Fruit fly (Drosophila melanogaster) whole organism, embryonic: ENCODE measurements around the gene Ten-m.
A peak's percentile ranks its signal among the peaks of the same experiment; 100 is the strongest.

Experiments
- B-H1 ChIP-seq: fragments of 200-800 bp; sonication (Bioruptor generic); IDR thresholded peaks from 3 replicates; pipeline ENCODE4 v1.3.6; 2022; ENCODE audit warnings: missing biosample characterization, missing genetic modification characterization
- Blimp-1 ChIP-seq: fragments of 200-800 bp; sonication (Bioruptor generic); optimal IDR thresholded peaks from 3 replicates; lab custom pipeline; 2018; ENCODE audit warnings: missing biosample characterization, missing genetic modification characterization, mild to moderate bottlenecking, moderate library complexity, missing genetic modification reagents
- CG13287 ChIP-seq: fragments of 200-800 bp; sonication (Bioruptor generic); IDR thresholded peaks from 2 replicates; pipeline ENCODE4 v1.3.6; 2022; ENCODE audit warnings: missing biosample characterization, missing genetic modification characterization; ENCODE audit not compliant: partially characterized antibody
- CG15073 ChIP-seq: fragments of 200-800 bp; sonication (Bioruptor generic); optimal IDR thresholded peaks from 2 replicates; lab custom pipeline; 2016; ENCODE audit warnings: missing biosample characterization, missing genetic modification characterization
- CG2875 ChIP-seq: fragments of 200-800 bp; sonication (Bioruptor generic); optimal IDR thresholded peaks from 2 replicates; lab custom pipeline; 2017; ENCODE audit warnings: missing biosample characterization, mild to moderate bottlenecking, missing genetic modification characterization, missing genetic modification reagents
- CG33557 ChIP-seq: fragments of 200-800 bp; sonication (Bioruptor generic); optimal IDR thresholded peaks from 2 replicates; lab custom pipeline; 2019; ENCODE audit warnings: missing biosample characterization, mild to moderate bottlenecking, missing genetic modification characterization, moderate library complexity
- CG6654 ChIP-seq: fragments of 200-800 bp; sonication (Bioruptor generic); optimal IDR thresholded peaks from 2 replicates; lab custom pipeline; 2017; ENCODE audit warnings: missing biosample characterization, mild to moderate bottlenecking, missing genetic modification characterization
- CG6689 ChIP-seq: fragments of 200-800 bp; sonication (Bioruptor generic); IDR thresholded peaks from 2 replicates; pipeline ENCODE4 v1.3.6; 2022; ENCODE audit warnings: missing biosample characterization, missing genetic modification characterization
- CG8281 ChIP-seq: fragments of 200-800 bp; sonication (Bioruptor generic); optimal IDR thresholded peaks from 2 replicates; lab custom pipeline; 2018; ENCODE audit warnings: missing biosample characterization, mild to moderate bottlenecking, missing genetic modification characterization, moderate library complexity
- Drgx ChIP-seq: fragments of 200-800 bp; sonication (Bioruptor generic); IDR thresholded peaks from 2 replicates; pipeline ENCODE4 v1.3.6; 2022; ENCODE audit warnings: missing biosample characterization, missing genetic modification characterization
- Ets65A ChIP-seq: fragments of 200-800 bp; sonication (Bioruptor generic); peaks from one replicate; lab custom pipeline; 2016; ENCODE audit warnings: missing biosample characterization, missing genetic modification characterization
- Fer1 ChIP-seq: fragments of 200-800 bp; sonication (Bioruptor generic); optimal IDR thresholded peaks from 2 replicates; lab custom pipeline; 2017; ENCODE audit warnings: missing biosample characterization, mild to moderate bottlenecking, missing genetic modification characterization
- Hr78 ChIP-seq, 2 experiments: fragments of 200-800 bp in 1 of 2; fragments of >200 bp in 1 of 2; sonication (Bioruptor generic) in 1 of 2; optimal IDR thresholded peaks; 2 replicates each; lab custom pipeline; 2017 to 2019; ENCODE audit warnings: missing biosample characterization in 2 of 2, missing genetic modification characterization in 2 of 2, mild to moderate bottlenecking in 1 of 2, moderate library complexity in 1 of 2
- NC2α ChIP-seq: fragments of 200-800 bp; sonication (Bioruptor generic); optimal IDR thresholded peaks from 2 replicates; lab custom pipeline; 2016; ENCODE audit warnings: missing biosample characterization, missing genetic modification characterization
- Pdp1 ChIP-seq, 2 experiments: fragments of 200-800 bp; sonication (Bioruptor generic); optimal IDR thresholded peaks; 3 replicates each; lab custom pipeline; 2016; ENCODE audit warnings: missing biosample characterization in 2 of 2, missing genetic modification characterization in 2 of 2, mild to moderate bottlenecking in 1 of 2, moderate library complexity in 1 of 2
- al ChIP-seq: fragments of 200-800 bp; sonication (Bioruptor generic); IDR thresholded peaks from 2 replicates; pipeline ENCODE4 v1.3.6; 2022; ENCODE audit warnings: missing biosample characterization, missing genetic modification characterization
- bcd ChIP-seq: fragments of 200-800 bp; sonication (Bioruptor generic); optimal IDR thresholded peaks from 2 replicates; lab custom pipeline; 2017; ENCODE audit warnings: missing biosample characterization, mild to moderate bottlenecking, missing genetic modification characterization
- bsh ChIP-seq, 2 experiments: fragments of 200-800 bp; sonication (Bioruptor generic); optimal IDR thresholded peaks; 2 replicates each; lab custom pipeline; 2017 to 2018; ENCODE audit warnings: mild to moderate bottlenecking in 2 of 2, missing biosample characterization in 2 of 2, missing genetic modification characterization in 2 of 2, moderate library complexity in 1 of 2
- crol ChIP-seq: fragments of 200-800 bp; sonication (Bioruptor generic); IDR thresholded peaks from 2 replicates; pipeline ENCODE4 v1.3.6; 2022; ENCODE audit warnings: missing biosample characterization, missing genetic modification characterization
- cwo ChIP-seq: fragments of 200-800 bp; sonication (Bioruptor generic); optimal IDR thresholded peaks from 3 replicates; lab custom pipeline; 2017; ENCODE audit warnings: missing biosample characterization, missing genetic modification characterization, mild to moderate bottlenecking, moderate library complexity, missing genetic modification reagents
- emc ChIP-seq: fragments of 200-800 bp; sonication (Bioruptor generic); optimal IDR thresholded peaks from 2 replicates; lab custom pipeline; 2016; ENCODE audit warnings: missing biosample characterization, missing genetic modification characterization
- gem ChIP-seq: fragments of 200-800 bp; sonication (Bioruptor generic); optimal IDR thresholded peaks from 2 replicates; lab custom pipeline; 2019; ENCODE audit warnings: missing biosample characterization, mild to moderate bottlenecking, missing genetic modification characterization, moderate library complexity
- grn ChIP-seq: fragments of 200-800 bp; sonication (Bioruptor generic); optimal IDR thresholded peaks from 3 replicates; lab custom pipeline; 2017; ENCODE audit warnings: missing biosample characterization, missing genetic modification characterization
- nom ChIP-seq: fragments of 200-800 bp; sonication (Bioruptor generic); optimal IDR thresholded peaks from 2 replicates; lab custom pipeline; 2017; ENCODE audit warnings: missing biosample characterization, missing genetic modification characterization, mild to moderate bottlenecking, moderate library complexity, missing genetic modification reagents
- psq ChIP-seq: fragments of 200-800 bp; sonication (Bioruptor generic); optimal IDR thresholded peaks from 2 replicates; lab custom pipeline; 2017; ENCODE audit warnings: missing biosample characterization, missing genetic modification characterization
- sd ChIP-seq: fragments of 200-800 bp; sonication (Bioruptor generic); optimal IDR thresholded peaks from 3 replicates; lab custom pipeline; 2018; ENCODE audit warnings: missing biosample characterization, mild to moderate bottlenecking, missing genetic modification characterization, moderate library complexity
- sens ChIP-seq: fragments of 200-800 bp; sonication (Bioruptor generic); peaks from one replicate; lab custom pipeline; 2016; ENCODE audit warnings: missing biosample characterization, missing genetic modification characterization
- sqz ChIP-seq: fragments of 200-800 bp; sonication (Bioruptor generic); optimal IDR thresholded peaks from 3 replicates; lab custom pipeline; 2018; ENCODE audit warnings: missing biosample characterization, mild to moderate bottlenecking, missing genetic modification characterization
- ssp ChIP-seq: fragments of 200-800 bp; sonication (Bioruptor generic); IDR thresholded peaks from 2 replicates; pipeline ENCODE4 v1.3.6; 2022; ENCODE audit warnings: missing biosample characterization, missing genetic modification characterization
- toy ChIP-seq: fragments of 200-800 bp; sonication (Bioruptor generic); IDR thresholded peaks from 2 replicates; pipeline ENCODE4 v1.3.6; 2022; ENCODE audit warnings: missing biosample characterization, missing genetic modification characterization
- z ChIP-seq: fragments of 200-800 bp; sonication (Bioruptor generic); IDR thresholded peaks from 3 replicates; pipeline ENCODE4 v1.3.6; 2022; ENCODE audit warnings: missing biosample characterization, missing genetic modification characterization

Ten-m gene

DNA sequence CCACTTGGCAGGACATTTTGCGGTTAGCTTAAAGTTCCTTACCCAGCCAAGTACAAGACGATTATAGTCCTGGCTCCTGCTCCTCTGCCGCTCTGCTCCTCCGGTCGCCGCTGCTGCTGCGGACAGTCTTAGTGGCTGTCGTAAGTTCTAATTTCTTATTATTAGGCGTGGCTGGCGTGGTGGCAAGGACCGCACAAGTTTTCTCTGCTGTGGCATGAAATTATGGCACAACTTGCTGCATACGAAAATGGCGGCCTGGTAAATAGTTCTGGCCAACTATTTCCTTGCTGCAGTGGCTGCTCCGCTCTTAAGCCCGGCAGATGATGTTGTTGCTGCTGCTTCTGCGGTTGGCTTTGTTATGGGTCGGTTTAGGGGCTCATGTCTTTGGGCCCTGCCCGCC, 17.0 kb upstream of the Ten-m start:
- TF ChIP-seq CG6689 (GFP tag; lab: Robert Waterston, UW) = no peak
- peak; percentile 54 for TF ChIP-seq sens
- TF ChIP-seq psq (GFP tag; lab: Kevin White, UChicago) = no peak
- TF ChIP-seq CG33557 = no peak
- no peak for TF ChIP-seq NC2α (GFP tag; lab: Kevin White, UChicago)
- TF ChIP-seq Ets65A (GFP tag; lab: Kevin White, UChicago) = peak; percentile 66

DNA sequence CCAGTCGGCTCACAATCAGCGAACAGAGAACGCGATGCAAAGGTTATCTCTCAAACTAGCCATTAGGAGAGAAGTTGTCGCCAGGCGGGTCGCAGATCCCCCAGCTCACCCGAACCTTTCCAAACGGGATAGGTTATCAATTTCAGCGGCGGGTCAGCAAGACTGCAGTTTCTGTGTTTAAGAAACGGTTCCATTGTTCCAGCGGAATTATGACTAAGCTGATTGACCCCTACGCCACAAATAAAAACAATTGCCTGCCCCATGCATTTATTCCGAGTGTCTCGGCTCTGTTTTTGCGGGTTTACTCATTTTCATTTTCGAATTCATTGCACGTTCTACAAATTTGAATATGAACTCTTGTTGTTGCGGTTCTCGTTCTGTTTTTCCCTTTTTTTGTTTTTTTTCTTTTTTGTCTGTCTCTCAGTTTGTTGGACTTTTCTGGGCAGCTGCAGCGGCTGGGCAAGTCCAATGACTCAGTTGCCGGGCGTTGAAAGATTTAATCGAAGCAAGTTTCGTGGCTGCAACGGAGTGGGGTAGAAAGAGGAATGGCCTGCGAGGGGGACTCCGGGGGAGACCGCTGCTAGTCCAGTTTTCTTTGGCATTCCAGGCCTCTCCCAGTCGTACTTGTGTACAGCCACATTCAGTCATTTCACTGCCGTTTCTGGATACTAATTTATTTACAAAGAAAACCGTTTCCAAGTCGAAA, 13.1 kb upstream of the Ten-m start:
- TF ChIP-seq grn = peak; percentile 25
- TF ChIP-seq Blimp-1 (GFP tag; lab: Kevin White, UChicago) = peak; percentile 35
- TF ChIP-seq nom (GFP tag; lab: Kevin White, UChicago) = peak; percentile 88
- TF ChIP-seq CG2875 (GFP tag; lab: Kevin White, UChicago) = no peak
- TF ChIP-seq bsh (GFP tag; optimal IDR thresholded peaks at IDR 0.05; lab: Kevin White, UChicago) = peak in 1 of 2 experiments; percentile 6
- peak in 1 of 2 experiments; percentile 87 for TF ChIP-seq Hr78 (GFP tag; optimal IDR thresholded peaks at IDR 0.05; lab: Kevin White, UChicago)
- TF ChIP-seq CG15073 (GFP tag; lab: Kevin White, UChicago) = no peak
- peak; percentile 77 for TF ChIP-seq crol (GFP tag; lab: Robert Waterston, UW)
- TF ChIP-seq CG13287 (GFP tag; lab: Robert Waterston, UW) = no peak
- peak; percentile 21 for TF ChIP-seq sqz (GFP tag; lab: Kevin White, UChicago)
- TF ChIP-seq toy (GFP tag; lab: Robert Waterston, UW) = no peak
- 0 out of 2 replicates have a peak, but pooled peaks have one; percentile 13 for TF ChIP-seq Drgx (GFP tag; lab: Robert Waterston, UW)
- TF ChIP-seq sd (tag; lab: Kevin White, UChicago) = peak; percentile 57
- TF ChIP-seq CG6654 = no peak

- TF ChIP-seq Fer1 (GFP tag; lab: Kevin White, UChicago) (no peak), ssp (GFP tag; lab: Robert Waterston, UW) (no peak), CG8281 (tag; lab: Kevin White, UChicago) (peak; percentile 91), bcd (GFP tag; lab: Kevin White, UChicago) (no peak), al (GFP tag; lab: Robert Waterston, UW) (no peak), gem (tag; lab: Kevin White, UChicago) (no peak)
Measured at dm6 chr3L:22416108-22416507, 8.4 kb upstream of the Ten-m start.

- TF ChIP-seq z (GFP tag; lab: Robert Waterston, UW) = 0 out of 3 replicates have a peak, but pooled peaks have one; percentile 33
- TF ChIP-seq emc (GFP tag; lab: Kevin White, UChicago) = no peak
Measured at dm6 chr3L:22406649-22407048, 1.0 kb downstream of the Ten-m start.

dm6 chr3L:22405366-22405765, 2.3 kb downstream of the Ten-m start:
- TF ChIP-seq B-H1 (no peak), cwo (GFP tag; lab: Kevin White, UChicago) (no peak), Ets65A (GFP tag; lab: Kevin White, UChicago) (peak; percentile 67), Pdp1 (GFP tag; optimal IDR thresholded peaks at IDR 0.05; lab: Kevin White, UChicago) (peak in 1 of 2 experiments; percentile 61)
